Worm (Caenorhabditis elegans) whole organism, late embryonic: ENCODE data around the gene twk-42.

Experiments used
- F13H6.1 ChIP-seq: sonication (generic microtip); optimal IDR thresholded peaks from 2 replicates; lab custom pipeline; 2016; ENCODE audit warnings: missing genetic modification characterization, missing compliant biosample characterization
- K02D7.2 ChIP-seq: sonication (generic microtip); optimal IDR thresholded peaks from 2 replicates; lab custom pipeline; 2017; ENCODE audit warnings: mild to moderate bottlenecking, missing genetic modification characterization, missing compliant biosample characterization
- ahr-1 ChIP-seq: sonication (generic microtip); optimal IDR thresholded peaks from 2 replicates; lab custom pipeline; 2016; ENCODE audit warnings: missing genetic modification characterization, missing compliant biosample characterization
- ceh-19 ChIP-seq: fragments of 200-800 bp; sonication (Bioruptor generic); optimal IDR thresholded peaks from 2 replicates; lab custom pipeline; 2018; ENCODE audit warnings: mild to moderate bottlenecking, missing genetic modification characterization, missing compliant biosample characterization
- che-1 ChIP-seq: sonication (generic microtip); optimal IDR thresholded peaks from 2 replicates; lab custom pipeline; 2016; ENCODE audit warnings: mild to moderate bottlenecking, missing genetic modification characterization, missing compliant biosample characterization
- dmd-4 ChIP-seq: sonication (generic microtip); optimal IDR thresholded peaks from 2 replicates; lab custom pipeline; 2016; ENCODE audit warnings: borderline replicate concordance, missing genetic modification characterization, missing compliant biosample characterization
- dve-1 ChIP-seq: sonication (generic microtip); optimal IDR thresholded peaks from 2 replicates; lab custom pipeline; 2017; ENCODE audit warnings: antibody characterized with exemption, mild to moderate bottlenecking, missing genetic modification characterization, missing compliant biosample characterization
- ets-4 ChIP-seq: sonication (generic microtip); optimal IDR thresholded peaks from 2 replicates; lab custom pipeline; 2016; ENCODE audit warnings: missing genetic modification characterization, missing compliant biosample characterization
- fax-1 ChIP-seq: sonication (generic microtip); optimal IDR thresholded peaks from 2 replicates; lab custom pipeline; 2016; ENCODE audit warnings: missing genotype, missing genetic modification characterization, missing compliant biosample characterization
- gmeb-2 ChIP-seq: sonication (generic microtip); optimal IDR thresholded peaks from 2 replicates; lab custom pipeline; 2016; ENCODE audit warnings: missing genetic modification characterization, inconsistent platforms, missing compliant biosample characterization
- nhr-232 ChIP-seq: sonication (generic microtip); optimal IDR thresholded peaks from 2 replicates; lab custom pipeline; 2016; ENCODE audit warnings: missing genetic modification characterization, missing compliant biosample characterization
- npax-4 ChIP-seq: sonication (generic microtip); optimal IDR thresholded peaks from 2 replicates; lab custom pipeline; 2016; ENCODE audit warnings: missing genetic modification characterization, missing compliant biosample characterization
- odd-2 ChIP-seq: sonication (generic microtip); optimal IDR thresholded peaks from 2 replicates; lab custom pipeline; 2017; ENCODE audit warnings: antibody characterized with exemption, mild to moderate bottlenecking, missing genetic modification characterization, missing compliant biosample characterization
- pat-9 ChIP-seq: fragments of 200-800 bp; sonication (Bioruptor generic); optimal IDR thresholded peaks from 2 replicates; lab custom pipeline; 2018; ENCODE audit warnings: mild to moderate bottlenecking, missing genetic modification characterization, moderate library complexity, missing compliant biosample characterization
- pha-4 ChIP-seq: fragments of 150-350 bp; optimal IDR thresholded peaks from 2 replicates; lab custom pipeline; 2018; ENCODE audit warnings: missing biosample characterization, missing genetic modification reagents, missing genetic modification characterization
- pqm-1 ChIP-seq: sonication (generic microtip); optimal IDR thresholded peaks from 2 replicates; lab custom pipeline; 2016; ENCODE audit warnings: missing genetic modification characterization, missing compliant biosample characterization
- pros-1 ChIP-seq: fragments of 150-350 bp; optimal IDR thresholded peaks from 2 replicates; lab custom pipeline; 2014; ENCODE audit warnings: missing biosample characterization, missing genetic modification reagents, missing genetic modification characterization
- sox-2 ChIP-seq: fragments of 200-800 bp; sonication (Bioruptor generic); IDR thresholded peaks from 2 replicates; pipeline ENCODE4 v1.3.6; 2022; ENCODE audit warnings: missing genetic modification reagents, missing genetic modification characterization, missing compliant biosample characterization
- tbx-7 ChIP-seq: sonication (generic microtip); optimal IDR thresholded peaks from 2 replicates; lab custom pipeline; 2016; ENCODE audit warnings: missing genotype, missing genetic modification characterization, missing compliant biosample characterization
- ttx-3 ChIP-seq: sonication (generic microtip); optimal IDR thresholded peaks from 2 replicates; lab custom pipeline; 2016; ENCODE audit warnings: missing genetic modification reagents, missing genetic modification characterization, missing compliant biosample characterization
- unc-86 ChIP-seq: sonication (generic microtip); optimal IDR thresholded peaks from 2 replicates; lab custom pipeline; 2016; ENCODE audit warnings: missing genetic modification characterization, missing compliant biosample characterization
- zip-5 ChIP-seq: sonication (generic microtip); optimal IDR thresholded peaks from 2 replicates; lab custom pipeline; 2016; ENCODE audit warnings: missing genetic modification characterization, missing compliant biosample characterization
- ztf-16 ChIP-seq: sonication (generic microtip); optimal IDR thresholded peaks from 2 replicates; lab custom pipeline; 2017; ENCODE audit warnings: missing genetic modification characterization, missing compliant biosample characterization

twk-42 gene

ce11 chrV:17684857-17685256, 47.6 kb downstream of the twk-42 start, which contains the start of the genes F59A1.16 and F59A1.6:
Gene F59A1.16 (minus strand): TSS chrV:17684957.
Gene F59A1.6 (plus strand): TSS chrV:17685141.
- TF ChIP-seq unc-86 (tag; lab: Kevin White, UChicago) = no peak
- no peak for TF ChIP-seq pqm-1 (tag; lab: Kevin White, UChicago)
- no peak for TF ChIP-seq pat-9 (tag; lab: Kevin White, UChicago)
- TF ChIP-seq, all 69 proteins: peak for 0

ce11 chrV:17683763-17684162, 48.7 kb downstream of the twk-42 start, which contains the start of gene F59A1.15:
Gene F59A1.15 (minus strand): TSS chrV:17683863.
- TF ChIP-seq pros-1 (tag; lab: Kevin White, UChicago) = no peak
- no peak for TF ChIP-seq ceh-19
- TF ChIP-seq tbx-7 (tag; lab: Kevin White, UChicago) = no peak
- no peak for TF ChIP-seq ahr-1 (tag; lab: Kevin White, UChicago)
- TF ChIP-seq fax-1 (tag; lab: Kevin White, UChicago) = no peak
- no peak for TF ChIP-seq dve-1 (tag; lab: Kevin White, UChicago)
- TF ChIP-seq sox-2 (GFP tag; lab: Robert Waterston, UW) = no peak

ce11 chrV:17683290-17683689, 49.1 kb downstream of the twk-42 start:
- no peak for TF ChIP-seq dmd-4 (tag; lab: Kevin White, UChicago)
- TF ChIP-seq K02D7.2 (tag; lab: Kevin White, UChicago) = no peak
- TF ChIP-seq ets-4 (tag; lab: Kevin White, UChicago) = no peak
- no peak for TF ChIP-seq unc-86 (tag; lab: Kevin White, UChicago)
- no peak for TF ChIP-seq nhr-232 (tag; lab: Kevin White, UChicago)
- no peak for TF ChIP-seq gmeb-2 (tag; lab: Kevin White, UChicago)
- TF ChIP-seq zip-5 (tag; lab: Kevin White, UChicago) = no peak
- no peak for TF ChIP-seq npax-4 (tag; lab: Kevin White, UChicago)
- no peak for TF ChIP-seq pha-4 (tag; lab: Kevin White, UChicago)
- TF ChIP-seq ttx-3 (tag; lab: Kevin White, UChicago) = no peak
- TF ChIP-seq odd-2 = no peak
- no peak for TF ChIP-seq dve-1 (tag; lab: Kevin White, UChicago)
- TF ChIP-seq che-1 = no peak
- no peak for TF ChIP-seq F13H6.1 (tag; lab: Kevin White, UChicago)
- TF ChIP-seq ztf-16 = no peak
